Fruit fly (Drosophila melanogaster) whole organism: ENCODE data around the gene Mdh1.

Experiments
- CG8478 ChIP-seq: fragments of >200 bp; optimal IDR thresholded peaks from 2 replicates; lab custom pipeline; 2018; ENCODE audit warnings: inconsistent platforms
- psq ChIP-seq: fragments of >200 bp; optimal IDR thresholded peaks from 2 replicates; lab custom pipeline; 2017
- usp ChIP-seq: fragments of >200 bp; optimal IDR thresholded peaks from 2 replicates; lab custom pipeline; 2017; ENCODE audit warnings: missing biosample characterization, missing genetic modification characterization, mixed read lengths

DNA sequence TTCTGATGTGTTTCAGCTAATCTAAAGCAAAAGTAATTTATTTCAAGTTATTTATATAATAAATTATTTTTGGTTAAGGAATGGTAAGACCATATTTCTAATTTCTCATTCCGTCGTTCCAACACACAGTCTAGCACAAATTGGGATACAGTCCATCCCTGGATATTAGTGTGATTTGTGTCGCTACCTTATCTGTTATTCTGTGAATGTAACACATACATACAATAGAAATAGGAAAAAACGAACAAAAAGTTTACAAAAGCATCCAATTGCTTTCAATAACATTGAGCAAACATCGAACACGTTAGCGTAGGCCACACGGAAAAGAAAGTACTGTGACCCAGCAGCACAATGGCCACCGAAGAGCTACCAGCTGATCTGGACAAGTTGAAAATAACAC lies 29.6 kb downstream of the Mdh1 start, which contains the start of gene CG5056:
- no peak for TF ChIP-seq CG8478 (lab: Kevin White, UChicago)
- TF ChIP-seq psq (lab: Kevin White, UChicago): no peak
- no peak for TF ChIP-seq usp
